Fruit fly (Drosophila melanogaster) whole organism, embryonic: ENCODE data around the gene CG31883.
A peak's percentile ranks its signal among the peaks of the same experiment; 100 is the strongest.

Experiments used
- CG10147 ChIP-seq: fragments of 200-800 bp; sonication (Bioruptor generic); optimal IDR thresholded peaks from 2 replicates; lab custom pipeline; 2019; ENCODE audit warnings: missing biosample characterization, mild to moderate bottlenecking, missing genetic modification characterization, moderate library complexity
- CG10321 ChIP-seq: fragments of 200-800 bp; sonication (Bioruptor generic); IDR thresholded peaks from 2 replicates; pipeline ENCODE4 v1.3.6; 2022; ENCODE audit warnings: missing biosample characterization, missing genetic modification characterization
- CG11456 ChIP-seq: fragments of 200-800 bp; sonication (Bioruptor generic); IDR thresholded peaks from 3 replicates; pipeline ENCODE4 v1.3.6; 2022; ENCODE audit warnings: missing biosample characterization, missing genetic modification characterization
- CG11695 ChIP-seq: fragments of 200-800 bp; sonication (Bioruptor generic); IDR thresholded peaks from 3 replicates; pipeline ENCODE4 v1.3.6; 2022; ENCODE audit warnings: missing biosample characterization, missing genetic modification characterization
- CG11723 ChIP-seq: fragments of 200-800 bp; sonication (Bioruptor generic); optimal IDR thresholded peaks from 2 replicates; lab custom pipeline; 2017; ENCODE audit warnings: missing biosample characterization, mild to moderate bottlenecking, missing genetic modification characterization
- CG12659 ChIP-seq: fragments of 200-800 bp; sonication (Bioruptor generic); optimal IDR thresholded peaks from 3 replicates; lab custom pipeline; 2017; ENCODE audit warnings: mild to moderate bottlenecking, missing biosample characterization, missing genetic modification reagents, missing genetic modification characterization
- CG12942 ChIP-seq: fragments of 200-800 bp; sonication (Bioruptor generic); optimal IDR thresholded peaks from 3 replicates; lab custom pipeline; 2016; ENCODE audit warnings: missing biosample characterization, missing genetic modification characterization
- CG14050 ChIP-seq: fragments of 200-800 bp; sonication (Bioruptor generic); IDR thresholded peaks from 3 replicates; pipeline ENCODE4 v1.3.6; 2022; ENCODE audit warnings: missing biosample characterization, missing genetic modification characterization
- CG17361 ChIP-seq: fragments of 200-800 bp; sonication (Bioruptor generic); IDR thresholded peaks from 3 replicates; pipeline ENCODE4 v1.3.6; 2022; ENCODE audit warnings: missing biosample characterization, missing genetic modification characterization
- CG18262 ChIP-seq: fragments of 200-800 bp; optimal IDR thresholded peaks from 3 replicates; lab custom pipeline; 2019; ENCODE audit warnings: missing biosample characterization, mild to moderate bottlenecking, missing genetic modification characterization, moderate library complexity
- CG18599 ChIP-seq: fragments of 200-800 bp; sonication (Bioruptor generic); optimal IDR thresholded peaks from 3 replicates; lab custom pipeline; 2017; ENCODE audit warnings: missing biosample characterization, missing genetic modification characterization, mild to moderate bottlenecking, moderate library complexity, missing genetic modification reagents
- CG2129 ChIP-seq: fragments of 200-800 bp; sonication (Bioruptor generic); IDR thresholded peaks from 2 replicates; pipeline ENCODE4 v1.3.6; 2022; ENCODE audit warnings: missing biosample characterization, missing genetic modification characterization; ENCODE audit not compliant: partially characterized antibody
- CG34224 ChIP-seq: fragments of 200-800 bp; sonication (Bioruptor generic); IDR thresholded peaks from 3 replicates; pipeline ENCODE4 v1.3.6; 2022; ENCODE audit warnings: missing biosample characterization, missing genetic modification characterization; ENCODE audit not compliant: partially characterized antibody
- CG3995 ChIP-seq: fragments of 200-800 bp; sonication (Bioruptor generic); optimal IDR thresholded peaks from 3 replicates; lab custom pipeline; 2016; ENCODE audit warnings: missing biosample characterization, missing genetic modification characterization
- CG4404 ChIP-seq: fragments of 200-800 bp; sonication (Bioruptor generic); IDR thresholded peaks from 2 replicates; pipeline ENCODE4 v1.3.6; 2022; ENCODE audit warnings: missing biosample characterization, missing genetic modification characterization
- CG6654 ChIP-seq: fragments of 200-800 bp; sonication (Bioruptor generic); optimal IDR thresholded peaks from 2 replicates; lab custom pipeline; 2017; ENCODE audit warnings: missing biosample characterization, mild to moderate bottlenecking, missing genetic modification characterization
- CG8924 ChIP-seq: fragments of 200-800 bp; optimal IDR thresholded peaks from 3 replicates; lab custom pipeline; 2019; ENCODE audit warnings: missing biosample characterization, mild to moderate bottlenecking, missing genetic modification characterization, moderate library complexity
- CHES-1-like ChIP-seq: fragments of 200-800 bp; sonication (Bioruptor generic); optimal IDR thresholded peaks from 2 replicates; lab custom pipeline; 2016; ENCODE audit warnings: missing biosample characterization, missing genetic modification characterization
- Doc2 ChIP-seq: fragments of 200-800 bp; sonication (Bioruptor generic); IDR thresholded peaks from 2 replicates; pipeline ENCODE4 v1.3.6; 2022; ENCODE audit warnings: missing biosample characterization, missing genetic modification characterization
- Ets65A ChIP-seq: fragments of 200-800 bp; sonication (Bioruptor generic); peaks from one replicate; lab custom pipeline; 2016; ENCODE audit warnings: missing biosample characterization, missing genetic modification characterization
- HLH3B ChIP-seq: fragments of 200-800 bp; sonication (Bioruptor generic); IDR thresholded peaks from 2 replicates; pipeline ENCODE4 v1.3.6; 2022; ENCODE audit warnings: missing biosample characterization, missing genetic modification characterization
- HmgZ ChIP-seq: fragments of 200-800 bp; sonication (Bioruptor generic); optimal IDR thresholded peaks from 2 replicates; lab custom pipeline; 2018; ENCODE audit warnings: missing biosample characterization, mild to moderate bottlenecking, missing genetic modification characterization
- Hr3 ChIP-seq: fragments of 200-800 bp; sonication (Bioruptor generic); optimal IDR thresholded peaks from 3 replicates; lab custom pipeline; 2016; ENCODE audit warnings: missing biosample characterization, missing genetic modification characterization
- Lpt ChIP-seq: fragments of >200 bp; optimal IDR thresholded peaks from 2 replicates; lab custom pipeline; 2018; ENCODE audit warnings: missing biosample characterization, missing genetic modification characterization
- Ptx1 ChIP-seq: fragments of 200-800 bp; sonication (Bioruptor generic); IDR thresholded peaks from 2 replicates; pipeline ENCODE4 v1.3.6; 2022; ENCODE audit warnings: missing biosample characterization, missing genetic modification characterization
- Ravus ChIP-seq: fragments of 200-800 bp; sonication (Bioruptor generic); IDR thresholded peaks from 2 replicates; pipeline ENCODE4 v1.3.6; 2022; ENCODE audit warnings: missing biosample characterization, missing genetic modification characterization
- Usf ChIP-seq: fragments of 200-800 bp; sonication (Bioruptor generic); optimal IDR thresholded peaks from 2 replicates; lab custom pipeline; 2017; ENCODE audit warnings: missing genotype, missing biosample characterization, missing genetic modification characterization
- ase ChIP-seq: fragments of 200-800 bp; sonication (Bioruptor generic); IDR thresholded peaks from 3 replicates; pipeline ENCODE4 v1.3.6; 2022; ENCODE audit warnings: missing biosample characterization, missing genetic modification characterization
- bcd ChIP-seq: fragments of 200-800 bp; sonication (Bioruptor generic); optimal IDR thresholded peaks from 2 replicates; lab custom pipeline; 2017; ENCODE audit warnings: missing biosample characterization, mild to moderate bottlenecking, missing genetic modification characterization
- bowl ChIP-seq: fragments of 200-800 bp; sonication (Bioruptor generic); IDR thresholded peaks from 2 replicates; pipeline ENCODE4 v1.3.6; 2022; ENCODE audit warnings: missing biosample characterization, missing genetic modification characterization
- cad ChIP-seq: fragments of >200 bp; optimal IDR thresholded peaks from 2 replicates; lab custom pipeline; 2017; ENCODE audit warnings: missing biosample characterization, missing genetic modification characterization
- croc ChIP-seq: fragments of 200-800 bp; sonication (Bioruptor generic); conservative IDR thresholded peaks from 3 replicates; pipeline ENCODE4 v1.3.6; 2022; ENCODE audit warnings: missing biosample characterization, missing genetic modification characterization
- dimm ChIP-seq: fragments of 200-800 bp; sonication (Bioruptor generic); IDR thresholded peaks from 2 replicates; pipeline ENCODE4 v1.3.6; 2022; ENCODE audit warnings: missing biosample characterization, missing genetic modification characterization
- eve ChIP-seq, 2 experiments: fragments of >200 bp; optimal IDR thresholded peaks; 2 replicates each; lab custom pipeline; 2017; ENCODE audit warnings: missing biosample characterization in 2 of 2, missing genetic modification characterization in 2 of 2
- fd96Cb ChIP-seq: fragments of 200-800 bp; sonication (Bioruptor generic); optimal IDR thresholded peaks from 2 replicates; lab custom pipeline; 2018; ENCODE audit warnings: missing biosample characterization, mild to moderate bottlenecking, missing genetic modification characterization, moderate library complexity
- gcm ChIP-seq: fragments of 200-800 bp; sonication (Bioruptor generic); optimal IDR thresholded peaks from 2 replicates; lab custom pipeline; 2019; ENCODE audit warnings: missing biosample characterization, mild to moderate bottlenecking, missing genetic modification characterization, moderate library complexity
- gem ChIP-seq: fragments of 200-800 bp; sonication (Bioruptor generic); optimal IDR thresholded peaks from 2 replicates; lab custom pipeline; 2019; ENCODE audit warnings: missing biosample characterization, mild to moderate bottlenecking, missing genetic modification characterization, moderate library complexity
- hkb ChIP-seq, 2 experiments: fragments of 200-800 bp in 1 of 2; fragments of >200 bp in 1 of 2; sonication (Bioruptor generic) in 1 of 2; IDR thresholded peaks in 1 of 2; optimal IDR thresholded peaks in 1 of 2; 2 replicates each; pipeline versions ENCODE4 v1.3.6 to Lab custom; 2017 to 2022; ENCODE audit warnings: missing biosample characterization in 1 of 2, missing genetic modification characterization in 1 of 2
- hth ChIP-seq: fragments of >200 bp; optimal IDR thresholded peaks from 2 replicates; lab custom pipeline; 2017; ENCODE audit warnings: inconsistent platforms
- jigr1 ChIP-seq: fragments of 200-800 bp; sonication (Bioruptor generic); IDR thresholded peaks from 3 replicates; pipeline ENCODE4 v1.3.6; 2022; ENCODE audit warnings: missing biosample characterization, missing genetic modification characterization
- knrl ChIP-seq: fragments of 200-800 bp; sonication (Bioruptor generic); IDR thresholded peaks from 3 replicates; pipeline ENCODE4 v1.3.6; 2022; ENCODE audit warnings: missing biosample characterization, missing genetic modification characterization; ENCODE audit not compliant: partially characterized antibody
- mld ChIP-seq: fragments of 200-800 bp; sonication (Bioruptor generic); IDR thresholded peaks from 3 replicates; pipeline ENCODE4 v1.3.6; 2022; ENCODE audit warnings: missing biosample characterization, missing genetic modification characterization; ENCODE audit not compliant: partially characterized antibody
- nerfin-2 ChIP-seq: fragments of 200-800 bp; sonication (Bioruptor generic); IDR thresholded peaks from 2 replicates; pipeline ENCODE4 v1.3.6; 2022; ENCODE audit warnings: missing biosample characterization, missing genetic modification characterization; ENCODE audit not compliant: partially characterized antibody
- phol ChIP-seq: fragments of 200-800 bp; sonication (Bioruptor generic); optimal IDR thresholded peaks from 3 replicates; lab custom pipeline; 2018; ENCODE audit warnings: missing biosample characterization, mild to moderate bottlenecking, missing genetic modification characterization, moderate library complexity
- ranshi ChIP-seq: fragments of 200-800 bp; sonication (Bioruptor generic); IDR thresholded peaks from 2 replicates; pipeline ENCODE4 v1.3.6; 2022; ENCODE audit warnings: missing biosample characterization, missing genetic modification characterization
- run ChIP-seq: fragments of 200-800 bp; sonication (Bioruptor generic); optimal IDR thresholded peaks from 3 replicates; lab custom pipeline; 2018; ENCODE audit warnings: missing biosample characterization, mild to moderate bottlenecking, missing genetic modification characterization
- sc ChIP-seq, 3 experiments: fragments of >200 bp in 2 of 3; fragments of 200-800 bp in 1 of 3; sonication (Bioruptor generic) in 1 of 3; optimal IDR thresholded peaks; 2 replicates in 2 of 3; 3 replicates in 1 of 3; lab custom pipeline; 2017; ENCODE audit warnings: mild to moderate bottlenecking in 1 of 3, missing biosample characterization in 1 of 3, missing genetic modification characterization in 1 of 3, missing genetic modification reagents in 1 of 3
- vfl ChIP-seq: fragments of 200-800 bp; sonication (Bioruptor generic); optimal IDR thresholded peaks from 2 replicates; lab custom pipeline; 2016; ENCODE audit warnings: missing biosample characterization, missing genetic modification characterization
- wdn ChIP-seq: fragments of 200-800 bp; sonication (Bioruptor generic); IDR thresholded peaks from 2 replicates; pipeline ENCODE4 v1.3.6; 2022; ENCODE audit warnings: missing biosample characterization, missing genetic modification characterization
- z ChIP-seq: fragments of 200-800 bp; sonication (Bioruptor generic); IDR thresholded peaks from 3 replicates; pipeline ENCODE4 v1.3.6; 2022; ENCODE audit warnings: missing biosample characterization, missing genetic modification characterization
- zfh1 ChIP-seq: fragments of 200-800 bp; sonication (Bioruptor generic); IDR thresholded peaks from 3 replicates; pipeline ENCODE4 v1.3.6; 2022; ENCODE audit warnings: missing biosample characterization, missing genetic modification characterization

Gene CG31883

dm6 chr2L:9487468-9487867, 40.8 kb upstream of the CG31883 start (continued):
- no peak for TF ChIP-seq CHES-1-like
- TF ChIP-seq CG8924 (tag; lab: Kevin White, UChicago) = no peak
- TF ChIP-seq CG12942 (GFP tag; lab: Kevin White, UChicago) = no peak
- TF ChIP-seq wdn = no peak
- no peak for TF ChIP-seq CG34224 (GFP tag; lab: Robert Waterston, UW)
- no peak for TF ChIP-seq sc (optimal IDR thresholded peaks at IDR 0.05; lab: Kevin White, UChicago)
- TF ChIP-seq sc (GFP tag; optimal IDR thresholded peaks at IDR 0.05; lab: Kevin White, UChicago) = no peak
- TF ChIP-seq ranshi = no peak
- TF ChIP-seq run = no peak
- no peak for TF ChIP-seq cad (GFP tag; lab: Kevin White, UChicago)
- no peak for TF ChIP-seq CG11723
- no peak for TF ChIP-seq jigr1 (GFP tag; lab: Robert Waterston, UW)
- no peak for TF ChIP-seq z (GFP tag; lab: Robert Waterston, UW)
- TF ChIP-seq hth (lab: Kevin White, UChicago) = no peak
- no peak for TF ChIP-seq HmgZ (tag; lab: Kevin White, UChicago)
- no peak for TF ChIP-seq Lpt
- TF ChIP-seq CG17361 (GFP tag; lab: Robert Waterston, UW) = 0 out of 3 replicates have a peak, but pooled peaks have one; percentile 12
- TF ChIP-seq bowl (GFP tag; lab: Robert Waterston, UW) = no peak
- no peak for TF ChIP-seq CG18262 (tag; lab: Kevin White, UChicago)
- no peak for TF ChIP-seq eve (GFP tag; optimal IDR thresholded peaks at IDR 0.05; lab: Kevin White, UChicago)
- no peak for TF ChIP-seq gcm
- no peak for TF ChIP-seq Ravus (GFP tag; lab: Robert Waterston, UW)
- no peak for TF ChIP-seq CG10147
- TF ChIP-seq vfl = no peak
- no peak for TF ChIP-seq nerfin-2 (GFP tag; lab: Robert Waterston, UW)
- TF ChIP-seq CG2129 (GFP tag; lab: Robert Waterston, UW) = no peak
- TF ChIP-seq dimm (GFP tag; lab: Robert Waterston, UW) = no peak
- TF ChIP-seq CG4404 (GFP tag; lab: Robert Waterston, UW) = no peak
- TF ChIP-seq Doc2 = no peak
- TF ChIP-seq Ets65A (GFP tag; lab: Kevin White, UChicago) = peak; percentile 51
- no peak for TF ChIP-seq knrl (GFP tag; lab: Robert Waterston, UW)
- no peak for TF ChIP-seq CG11456 (GFP tag; lab: Robert Waterston, UW)
- no peak for TF ChIP-seq CG3995 (GFP tag; lab: Kevin White, UChicago)
- TF ChIP-seq CG14050 (GFP tag; lab: Robert Waterston, UW) = no peak
- TF ChIP-seq Hr3 (GFP tag; lab: Kevin White, UChicago) = no peak
- no peak for TF ChIP-seq bcd (GFP tag; lab: Kevin White, UChicago)
- peak; percentile 36 for TF ChIP-seq gem (tag; lab: Kevin White, UChicago)
- TF ChIP-seq fd96Cb (tag; lab: Kevin White, UChicago) = no peak
- TF ChIP-seq CG10321 = no peak
- TF ChIP-seq HLH3B (GFP tag; lab: Robert Waterston, UW) = 0 out of 2 replicates have a peak, but pooled peaks have one; percentile 8
- no peak for TF ChIP-seq ase (GFP tag; lab: Robert Waterston, UW)
- no peak for TF ChIP-seq mld (GFP tag; lab: Robert Waterston, UW)
- no peak for TF ChIP-seq Usf (GFP tag; lab: Kevin White, UChicago)
- TF ChIP-seq croc (GFP tag; lab: Robert Waterston, UW) = 0 out of 3 replicates have a peak, but pooled peaks have one; percentile 23
- no peak for TF ChIP-seq zfh1 (GFP tag; lab: Robert Waterston, UW)
- peak; percentile 10 for TF ChIP-seq phol
- TF ChIP-seq CG18599 (GFP tag; lab: Kevin White, UChicago) = no peak
- TF ChIP-seq Ptx1 (GFP tag; lab: Robert Waterston, UW) = peak; percentile 24; the same call in 1 of the 2 replicates
- 0 out of 3 replicates have a peak, but pooled peaks have one; percentile 29 for TF ChIP-seq CG11695 (GFP tag; lab: Robert Waterston, UW)
- no peak for TF ChIP-seq CG12659 (GFP tag; lab: Kevin White, UChicago)
- no peak for TF ChIP-seq CG6654 (GFP tag; lab: Kevin White, UChicago)
- TF ChIP-seq hkb (optimal IDR thresholded peaks at IDR 0.05; lab: Kevin White, UChicago) = no peak
- no peak for TF ChIP-seq hkb (GFP tag; IDR thresholded peaks at IDR 0.05; lab: Robert Waterston, UW)
